Fruit fly (Drosophila melanogaster) ovary, adult (tissue): ENCODE data around the gene wor.

ENCODE experiments used
- CG17801 ChIP-seq: fragments of 200-800 bp; optimal IDR thresholded peaks from 2 replicates; lab custom pipeline; 2019; ENCODE audit warnings: missing biosample characterization, mild to moderate bottlenecking, missing genetic modification characterization, moderate library complexity; ENCODE audit not compliant: partially characterized antibody

Gene wor

dm6 chr2L:15400306-15400851, 25.0 kb downstream of the wor start:
- no peak for TF ChIP-seq CG17801 (GFP tag; lab: Kevin White, UChicago)

- TF ChIP-seq CG17801 (GFP tag; lab: Kevin White, UChicago) = no peak
Observed at dm6 chr2L:15396796-15397195, 28.6 kb downstream of the wor start.

dm6 chr2L:15392371-15392770, 33.0 kb downstream of the wor start:
- no peak for TF ChIP-seq CG17801 (GFP tag; lab: Kevin White, UChicago)

- TF ChIP-seq CG17801 (GFP tag; lab: Kevin White, UChicago) = no peak
Observed at dm6 chr2L:15390421-15390820, 35.0 kb downstream of the wor start.

- TF ChIP-seq CG17801 (GFP tag; lab: Kevin White, UChicago) = no peak
Observed at dm6 chr2L:15388980-15389379, 36.4 kb downstream of the wor start.

- no peak for TF ChIP-seq CG17801 (GFP tag; lab: Kevin White, UChicago)
Observed at dm6 chr2L:15387886-15388605, 37.3 kb downstream of the wor start.

- TF ChIP-seq CG17801 (GFP tag; lab: Kevin White, UChicago) = no peak
Observed at dm6 chr2L:15386749-15387148, 38.6 kb downstream of the wor start.

- no peak for TF ChIP-seq CG17801 (GFP tag; lab: Kevin White, UChicago)
Observed at dm6 chr2L:15386075-15386474, 39.3 kb downstream of the wor start.

dm6 chr2L:15385340-15385739, 40.0 kb downstream of the wor start:
- TF ChIP-seq CG17801 (GFP tag; lab: Kevin White, UChicago) = no peak

dm6 chr2L:15383026-15383575, 42.3 kb downstream of the wor start:
- TF ChIP-seq CG17801 (GFP tag; lab: Kevin White, UChicago) = no peak
